Fruit fly (Drosophila melanogaster): ENCODE data around the gene Remo.

Gene Remo

DNA sequence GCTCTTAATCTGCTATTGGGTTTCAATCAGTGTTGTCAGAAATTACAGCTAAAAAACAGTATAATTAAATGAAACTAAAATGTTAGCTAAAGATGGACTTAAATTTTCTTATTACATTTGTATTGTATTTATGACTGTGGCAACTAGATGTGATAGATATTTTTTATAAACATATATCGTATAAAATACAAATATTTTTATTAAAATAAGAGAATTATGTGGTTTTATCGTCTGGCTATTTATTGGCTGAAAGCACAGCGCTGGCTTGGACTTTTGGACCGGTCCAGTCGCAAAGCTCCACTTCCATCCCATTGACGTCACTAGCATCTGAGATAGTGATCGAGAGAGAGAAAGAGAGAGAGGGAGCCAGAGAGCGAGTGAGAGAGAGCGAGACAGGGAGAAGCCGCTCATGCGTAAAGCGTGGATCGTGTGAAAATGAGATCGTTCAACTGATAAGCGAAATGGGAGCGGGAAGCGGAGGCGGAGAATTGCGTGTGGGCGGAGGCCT lies 31.6 kb downstream of the Remo start (continued):
- TF ChIP-seq Hr39 (GFP tag; optimal IDR thresholded peaks at IDR 0.05) = no peak
- peak; percentile 21 for TF ChIP-seq fd59A (GFP tag; optimal IDR thresholded peaks at IDR 0.05)
- TF ChIP-seq CG4318 (GFP tag; optimal IDR thresholded peaks at IDR 0.05) = peak; percentile 54
- peak; percentile 89 for TF ChIP-seq dsx (GFP tag; optimal IDR thresholded peaks at IDR 0.05; ENCODE audit: poor library complexity, severe bottlenecking)
- TF ChIP-seq Hr4 (GFP tag; optimal IDR thresholded peaks at IDR 0.05) = peak; percentile 37
- peak; percentile 32; the same call in 1 of the 2 replicates for TF ChIP-seq Gug (GFP tag; IDR thresholded peaks at IDR 0.05)
- TF ChIP-seq Lpt (GFP tag; optimal IDR thresholded peaks at IDR 0.05) = peak; percentile 62
- TF ChIP-seq eg (GFP tag; IDR thresholded peaks at IDR 0.05) = peak; percentile 72
- TF ChIP-seq Sox15 (GFP tag; optimal IDR thresholded peaks at IDR 0.05) = no peak
- TF ChIP-seq dac (GFP tag; optimal IDR thresholded peaks at IDR 0.05) = peak; percentile 65
- TF ChIP-seq Ets96B (tag; optimal IDR thresholded peaks at IDR 0.05) = peak; percentile 89
- peak; percentile 80 for TF ChIP-seq CG1621 (tag; optimal IDR thresholded peaks at IDR 0.05)

DNA sequence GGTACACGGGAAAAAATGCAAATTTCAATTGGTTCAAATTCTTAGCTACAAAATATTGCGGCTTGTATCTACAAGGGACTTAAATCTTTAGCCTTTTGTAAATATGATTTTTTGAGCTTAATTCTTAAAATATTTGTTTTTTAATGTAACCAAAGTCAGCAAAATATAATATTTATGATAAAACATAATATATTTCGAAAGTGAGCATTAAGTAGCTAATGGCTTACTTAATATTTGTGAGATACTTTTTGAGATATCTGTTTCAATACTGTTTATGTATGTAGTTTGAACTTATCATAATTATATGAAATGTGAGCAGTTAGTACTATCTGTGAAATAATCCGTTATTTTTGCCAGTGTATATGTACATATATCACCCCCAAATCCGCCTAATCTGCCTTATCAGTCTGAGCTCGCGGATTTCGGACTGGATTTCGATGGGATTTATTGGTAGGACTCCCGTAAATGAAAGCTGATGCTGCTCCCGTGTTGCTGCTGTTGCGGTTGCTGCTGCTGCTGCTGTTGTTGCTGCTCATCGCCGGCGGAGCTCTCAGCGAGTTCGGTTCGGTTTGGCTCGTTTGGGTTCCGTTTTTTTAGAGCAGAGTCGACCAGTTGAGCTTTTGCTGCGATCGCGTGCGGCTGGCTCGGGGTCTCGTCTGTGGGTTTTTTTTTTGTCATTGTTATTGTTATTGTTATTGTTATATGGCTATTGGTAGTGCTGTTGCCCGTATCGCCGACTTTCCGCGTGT lies 33.0 kb downstream of the Remo start:
- peak; percentile 1 for TF ChIP-seq achi (GFP tag; optimal IDR thresholded peaks at IDR 0.05)
- no peak for TF ChIP-seq Hr39 (GFP tag; optimal IDR thresholded peaks at IDR 0.05)
- no peak for TF ChIP-seq Eip93F (GFP tag; optimal IDR thresholded peaks at IDR 0.05)
- TF ChIP-seq eg (GFP tag; IDR thresholded peaks at IDR 0.05) = peak; percentile 18; the same call in 1 of the 3 replicates
- TF ChIP-seq Met (GFP tag; optimal IDR thresholded peaks at IDR 0.05) = peak; percentile 0
- peak; percentile 24 for TF ChIP-seq esn (GFP tag; optimal IDR thresholded peaks at IDR 0.05)
- TF ChIP-seq dsx (GFP tag; optimal IDR thresholded peaks at IDR 0.05; ENCODE audit: poor library complexity, severe bottlenecking) = no peak
- TF ChIP-seq svp (GFP tag) = peak; percentile 58
- no peak for TF ChIP-seq salr (GFP tag; optimal IDR thresholded peaks at IDR 0.05)
- TF ChIP-seq Ets21C (GFP tag; optimal IDR thresholded peaks at IDR 0.05) = no peak
- peak; percentile 82 for TF ChIP-seq Eip78C (GFP tag)
- peak; percentile 14 for TF ChIP-seq CG34406 (GFP tag; optimal IDR thresholded peaks at IDR 0.05)
- no peak for TF ChIP-seq Sox15 (GFP tag; optimal IDR thresholded peaks at IDR 0.05)
- peak; percentile 9 for TF ChIP-seq Smox (GFP tag; optimal IDR thresholded peaks at IDR 0.05)
- TF ChIP-seq CG32006 (GFP tag; optimal IDR thresholded peaks at IDR 0.05) = peak; percentile 53
- peak; percentile 2 for TF ChIP-seq CG10631 (GFP tag; optimal IDR thresholded peaks at IDR 0.05)
- TF ChIP-seq CG6163 (GFP tag; IDR thresholded peaks at IDR 0.05) = 0 out of 3 replicates have a peak, but pooled peaks have one; percentile 28
- TF ChIP-seq CG8632 (GFP tag; optimal IDR thresholded peaks at IDR 0.05) = peak; percentile 17
- TF ChIP-seq vri (GFP tag; optimal IDR thresholded peaks at IDR 0.05) = no peak
- peak; percentile 11 for TF ChIP-seq Hr4 (GFP tag; optimal IDR thresholded peaks at IDR 0.05)
- TF ChIP-seq OdsH (GFP tag; optimal IDR thresholded peaks at IDR 0.05) = peak; percentile 16

DNA sequence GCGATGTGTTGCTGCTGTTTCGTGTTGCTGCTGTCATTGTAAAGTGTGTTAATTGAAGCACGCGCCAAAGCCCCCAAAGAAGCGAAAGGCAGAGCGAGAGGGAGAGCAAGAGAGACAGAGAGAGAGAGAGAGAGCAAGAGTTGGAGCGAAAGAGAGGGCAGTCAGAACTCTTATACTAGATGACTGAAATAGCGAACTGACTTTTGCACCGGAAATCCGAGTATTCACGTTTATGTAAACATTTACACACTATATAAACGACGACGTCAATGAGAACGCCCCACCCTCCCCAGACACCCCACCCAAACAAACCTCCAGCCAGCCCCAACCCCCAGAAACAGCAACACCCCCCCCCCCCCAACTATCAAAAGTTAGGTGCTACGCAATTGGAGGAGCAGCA lies 34.6 kb downstream of the Remo start:
- no peak for TF ChIP-seq CG6792 (GFP tag; optimal IDR thresholded peaks at IDR 0.05)
- no peak for TF ChIP-seq CG31627 (GFP tag; optimal IDR thresholded peaks at IDR 0.05)
- peak; percentile 87 for TF ChIP-seq fkh (GFP tag; optimal IDR thresholded peaks at IDR 0.05)
- no peak for TF ChIP-seq eg (GFP tag; IDR thresholded peaks at IDR 0.05)
- no peak for TF ChIP-seq ss (GFP tag; optimal IDR thresholded peaks at IDR 0.05)

dm6 chrX:13323114-13323513 lies 35.3 kb downstream of the Remo start:
- no peak for TF ChIP-seq fd59A (GFP tag; optimal IDR thresholded peaks at IDR 0.05)
- peak; percentile 78 for TF ChIP-seq lz (GFP tag; optimal IDR thresholded peaks at IDR 0.05)
- no peak for TF ChIP-seq CG9139 (GFP tag; optimal IDR thresholded peaks at IDR 0.05)
- peak; percentile 83 for TF ChIP-seq topi (GFP tag; optimal IDR thresholded peaks at IDR 0.05)
- no peak for TF ChIP-seq dac (GFP tag; optimal IDR thresholded peaks at IDR 0.05)
- TF ChIP-seq Hr4 (GFP tag; optimal IDR thresholded peaks at IDR 0.05) = peak; percentile 65
- no peak for TF ChIP-seq fkh (GFP tag; optimal IDR thresholded peaks at IDR 0.05)
- peak; percentile 44 for TF ChIP-seq CG3919 (GFP tag; optimal IDR thresholded peaks at IDR 0.05)
- TF ChIP-seq CG8632 (GFP tag; optimal IDR thresholded peaks at IDR 0.05) = peak; percentile 54
- TF ChIP-seq eg (GFP tag; IDR thresholded peaks at IDR 0.05) = peak; percentile 54
- TF ChIP-seq CG11902 (GFP tag; optimal IDR thresholded peaks at IDR 0.05) = peak; percentile 49
- TF ChIP-seq CG6792 (GFP tag; optimal IDR thresholded peaks at IDR 0.05) = peak; percentile 66
- peak; percentile 75 for TF ChIP-seq pdm3 (GFP tag; optimal IDR thresholded peaks at IDR 0.05)
- no peak for TF ChIP-seq CG6854 (GFP tag; optimal IDR thresholded peaks at IDR 0.05)
- TF ChIP-seq Ets21C (GFP tag; optimal IDR thresholded peaks at IDR 0.05) = peak; percentile 73
- TF ChIP-seq svp (GFP tag) = peak; percentile 81
- TF ChIP-seq cyc (GFP tag; optimal IDR thresholded peaks at IDR 0.05) = peak; percentile 76
- TF ChIP-seq CG4318 (GFP tag; optimal IDR thresholded peaks at IDR 0.05) = peak; percentile 52
- peak; percentile 55 for TF ChIP-seq CG10631 (GFP tag; optimal IDR thresholded peaks at IDR 0.05)
- TF ChIP-seq Blimp-1 (GFP tag; optimal IDR thresholded peaks at IDR 0.05) = no peak
- no peak for TF ChIP-seq Ets96B (tag; optimal IDR thresholded peaks at IDR 0.05)
- TF ChIP-seq CG32006 (GFP tag; optimal IDR thresholded peaks at IDR 0.05) = peak; percentile 69
- no peak for TF ChIP-seq Gug (GFP tag; IDR thresholded peaks at IDR 0.05)
- TF ChIP-seq fd85E (GFP tag; optimal IDR thresholded peaks at IDR 0.05) = no peak
